Worm (Caenorhabditis elegans) whole organism, early embryonic: ENCODE measurements around the gene pat-9.

Experiments used
- ama-1 ChIP-seq: fragments of 150-350 bp; optimal IDR thresholded peaks from 2 replicates; lab custom pipeline; 2014
- ceh-36 ChIP-seq: sonication (generic microtip); optimal IDR thresholded peaks from 2 replicates; lab custom pipeline; 2016; ENCODE audit warnings: missing genetic modification characterization, inconsistent platforms, missing compliant biosample characterization
- flt-1 ChIP-seq: fragments of 200-800 bp; sonication (Bioruptor generic); IDR thresholded peaks from 2 replicates; pipeline ENCODE4 v1.3.6; 2022; ENCODE audit warnings: missing genetic modification characterization, missing compliant biosample characterization
- hmbx-1 ChIP-seq: sonication (generic microtip); optimal IDR thresholded peaks from 2 replicates; lab custom pipeline; 2016; ENCODE audit warnings: mild to moderate bottlenecking, missing genetic modification characterization, missing compliant biosample characterization
- hmg-4 ChIP-seq: fragments of 200-800 bp; sonication (Bioruptor generic); optimal IDR thresholded peaks from 2 replicates; lab custom pipeline; 2018; ENCODE audit warnings: mild to moderate bottlenecking, missing genetic modification characterization, missing compliant biosample characterization
- tbx-37 ChIP-seq: fragments of 200-800 bp; sonication (Bioruptor generic); conservative IDR thresholded peaks from 2 replicates; pipeline ENCODE4 v1.3.6; 2022; ENCODE audit warnings: missing genetic modification reagents, missing genetic modification characterization, missing compliant biosample characterization

DNA sequence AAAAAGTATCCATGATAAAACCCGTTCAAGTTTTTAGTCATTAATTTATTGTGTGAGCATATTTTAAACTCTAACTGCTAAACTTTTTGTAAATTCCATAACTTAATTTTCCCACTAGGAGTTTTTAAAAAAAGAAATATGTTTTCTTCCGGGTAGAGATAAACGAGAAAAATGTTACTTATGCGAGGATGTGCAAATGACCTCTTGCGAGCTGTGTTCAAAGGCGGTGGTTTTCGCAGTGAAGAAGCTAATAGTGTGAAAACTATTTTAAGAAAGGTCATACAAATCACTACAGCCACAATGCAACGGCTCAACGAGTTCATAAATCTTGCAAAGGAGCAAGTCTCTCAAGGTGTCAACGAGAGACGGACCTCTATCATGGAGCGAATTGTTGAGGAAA, 35.7 kb upstream of the pat-9 start, which contains the start of gene K05G3.1:
- TF ChIP-seq flt-1, result no peak
- TF ChIP-seq hmbx-1 (tag; lab: Kevin White, UChicago), result no peak
- TF ChIP-seq ama-1 (lab: Kevin White, UChicago), result no peak
- no peak for TF ChIP-seq ceh-36 (tag; lab: Kevin White, UChicago)
- TF ChIP-seq hmg-4 (GFP tag; lab: Kevin White, UChicago), result no peak
- no peak for TF ChIP-seq tbx-37
